Fruit fly (Drosophila melanogaster): ENCODE data around the gene CG1636.
A peak's percentile ranks its signal among the peaks of the same experiment; 100 is the strongest.

CG1636 gene

dm6 chrX:8242298-8242697, 30.9 kb upstream of the CG1636 start, which contains the start of gene Trxr1 (continued):
- TF ChIP-seq ttk (GFP tag; IDR thresholded peaks at IDR 0.05) (no peak), ham (GFP tag; IDR thresholded peaks at IDR 0.05) (no peak), Abd-B (GFP tag; optimal IDR thresholded peaks at IDR 0.05) (no peak), sens (GFP tag) (no peak), CG5953 (GFP tag; IDR thresholded peaks at IDR 0.05) (no peak), CG12744 (GFP tag; optimal IDR thresholded peaks at IDR 0.05) (no peak), CG32532 (GFP tag; IDR thresholded peaks at IDR 0.05) (peak; percentile 19; the same call in 1 of the 2 replicates), Dref (GFP tag; IDR thresholded peaks at IDR 0.05) (peak; percentile 93), fd102C (GFP tag; optimal IDR thresholded peaks at IDR 0.05) (no peak), Rfx (GFP tag; IDR thresholded peaks at IDR 0.05) (peak; percentile 29; the same call in 1 of the 2 replicates), Gsc (GFP tag; IDR thresholded peaks at IDR 0.05) (no peak), wor (GFP tag; IDR thresholded peaks at IDR 0.05) (no peak), Xrp1 (GFP tag; IDR thresholded peaks at IDR 0.05) (no peak), Neu2 (GFP tag; optimal IDR thresholded peaks at IDR 0.05; ENCODE audit: borderline replicate concordance) (no peak), Poxn (GFP tag; IDR thresholded peaks at IDR 0.05) (no peak), CG13424 (tag; optimal IDR thresholded peaks at IDR 0.05) (no peak), D19B (GFP tag; optimal IDR thresholded peaks at IDR 0.05) (no peak), CG8478 (optimal IDR thresholded peaks at IDR 0.05) (no peak), shn (GFP tag; optimal IDR thresholded peaks at IDR 0.05) (no peak), Doc3 (GFP tag; IDR thresholded peaks at IDR 0.05; ENCODE audit: partially characterized antibody) (no peak), HHEX (GFP tag; optimal IDR thresholded peaks at IDR 0.05) (no peak), chn (GFP tag; optimal IDR thresholded peaks at IDR 0.05) (no peak), pb (GFP tag; optimal IDR thresholded peaks at IDR 0.05) (no peak), Dip2 (GFP tag; IDR thresholded peaks at IDR 0.05) (no peak), sisA (GFP tag; IDR thresholded peaks at IDR 0.05) (no peak), Bteb2 (GFP tag; optimal IDR thresholded peaks at IDR 0.05) (no peak), mirr (GFP tag; optimal IDR thresholded peaks at IDR 0.05) (no peak), tap (tag; optimal IDR thresholded peaks at IDR 0.05) (no peak), Ssrp (tag; optimal IDR thresholded peaks at IDR 0.05) (no peak), bowl (GFP tag; IDR thresholded peaks at IDR 0.05) (no peak), CG9797 (GFP tag; optimal IDR thresholded peaks at IDR 0.05) (peak; percentile 64), CG17802 (tag; optimal IDR thresholded peaks at IDR 0.05) (no peak), Asciz (GFP tag; optimal IDR thresholded peaks at IDR 0.05) (no peak), CG9609 (GFP tag; optimal IDR thresholded peaks at IDR 0.05) (no peak), wdn (GFP tag; IDR thresholded peaks at IDR 0.05) (no peak), Jarid2 (GFP tag; optimal IDR thresholded peaks at IDR 0.05) (no peak), B-H2 (GFP tag; optimal IDR thresholded peaks at IDR 0.05) (no peak), CG31441 (GFP tag; IDR thresholded peaks at IDR 0.05) (no peak), CG2889 (GFP tag; IDR thresholded peaks at IDR 0.05) (no peak), B-H1 (GFP tag; IDR thresholded peaks at IDR 0.05) (no peak), CG2120 (GFP tag; optimal IDR thresholded peaks at IDR 0.05) (no peak), CG31365 (tag; optimal IDR thresholded peaks at IDR 0.05) (no peak), CG10147 (GFP tag; optimal IDR thresholded peaks at IDR 0.05) (peak; percentile 1), exex (tag; optimal IDR thresholded peaks at IDR 0.05) (no peak), sob (GFP tag; IDR thresholded peaks at IDR 0.05) (no peak), sc (optimal IDR thresholded peaks at IDR 0.05) (no peak), sc (GFP tag; optimal IDR thresholded peaks at IDR 0.05) (no peak), CG3065 (GFP tag; optimal IDR thresholded peaks at IDR 0.05) (no peak), CG6272 (GFP tag; IDR thresholded peaks at IDR 0.05) (no peak), pum (GFP tag; optimal IDR thresholded peaks at IDR 0.05) (no peak), grn (GFP tag; optimal IDR thresholded peaks at IDR 0.05) (no peak), odd (GFP tag; optimal IDR thresholded peaks at IDR 0.05) (no peak), h (optimal IDR thresholded peaks at IDR 0.05) (no peak), cad (GFP tag; optimal IDR thresholded peaks at IDR 0.05) (no peak), CG4328 (GFP tag; optimal IDR thresholded peaks at IDR 0.05) (no peak)
